Fruit fly (Drosophila melanogaster): ENCODE data around the gene CG11854.

dm6 chr3R:25275276-25275675 lies 33.5 kb downstream of the CG11854 start:
- TF ChIP-seq EcR (GFP tag; optimal IDR thresholded peaks at IDR 0.05), result no peak
- TF ChIP-seq usp (GFP tag; optimal IDR thresholded peaks at IDR 0.05), result no peak
- no peak for TF ChIP-seq psq (optimal IDR thresholded peaks at IDR 0.05)
- TF ChIP-seq Dll (optimal IDR thresholded peaks at IDR 0.05), result no peak
- TF ChIP-seq pan (optimal IDR thresholded peaks at IDR 0.05), result no peak
- TF ChIP-seq CG8478 (optimal IDR thresholded peaks at IDR 0.05), result no peak
